Worm (Caenorhabditis elegans) whole organism, L2 larva: Measurements from ENCODE around the gene set-20.
A peak's percentile ranks its signal among the peaks of the same experiment; 100 is the strongest.

ENCODE experiments used
- C34F6.9 ChIP-seq: fragments of 150-350 bp; optimal IDR thresholded peaks from 2 replicates; lab custom pipeline; 2014; ENCODE audit warnings: missing biosample characterization, missing genetic modification characterization
- F13H6.1 ChIP-seq: sonication (generic microtip); optimal IDR thresholded peaks from 2 replicates; lab custom pipeline; 2016; ENCODE audit warnings: missing genetic modification characterization, missing compliant biosample characterization
- R02D3.7 ChIP-seq: fragments of 150-350 bp; optimal IDR thresholded peaks from 2 replicates; lab custom pipeline; 2014; ENCODE audit warnings: missing biosample characterization, missing genetic modification characterization
- ZK546.5 ChIP-seq: sonication (generic microtip); optimal IDR thresholded peaks from 2 replicates; lab custom pipeline; 2017; ENCODE audit warnings: missing biosample characterization, missing genetic modification characterization
- alr-1 ChIP-seq: fragments of 150-350 bp; optimal IDR thresholded peaks from 2 replicates; lab custom pipeline; 2014; ENCODE audit warnings: missing biosample characterization, missing genetic modification characterization
- blmp-1 ChIP-seq: sonication (generic microtip); optimal IDR thresholded peaks from 2 replicates; lab custom pipeline; 2017; ENCODE audit warnings: missing genetic modification characterization, mild to moderate bottlenecking, missing compliant biosample characterization, antibody characterized with exemption, moderate library complexity; ENCODE audit not compliant: insufficient read depth
- ceh-82 ChIP-seq: fragments of 150-350 bp; optimal IDR thresholded peaks from 2 replicates; lab custom pipeline; 2014; ENCODE audit warnings: missing biosample characterization, missing genetic modification characterization
- crh-2 ChIP-seq: sonication (generic microtip); optimal IDR thresholded peaks from 2 replicates; lab custom pipeline; 2017; ENCODE audit warnings: missing biosample characterization, missing genetic modification characterization
- dmd-4 ChIP-seq: sonication (generic microtip); optimal IDR thresholded peaks from 2 replicates; lab custom pipeline; 2017; ENCODE audit warnings: missing biosample characterization, missing genetic modification characterization
- elt-3 ChIP-seq: sonication (generic microtip); optimal IDR thresholded peaks from 2 replicates; lab custom pipeline; 2017; ENCODE audit warnings: missing biosample characterization, missing genetic modification characterization
- fos-1 ChIP-seq: fragments of 150-350 bp; optimal IDR thresholded peaks from 2 replicates; lab custom pipeline; 2014; ENCODE audit warnings: missing biosample characterization, missing genetic modification characterization
- gmeb-1 ChIP-seq: fragments of 150-350 bp; optimal IDR thresholded peaks from 2 replicates; lab custom pipeline; 2014; ENCODE audit warnings: missing biosample characterization, missing genetic modification characterization
- lin-11 ChIP-seq: fragments of 150-350 bp; sonication (generic microtip); optimal IDR thresholded peaks from 2 replicates; lab custom pipeline; 2014; ENCODE audit warnings: missing biosample characterization, missing genetic modification characterization, inconsistent platforms, mixed read lengths
- lin-13 ChIP-seq: fragments of 150-350 bp; optimal IDR thresholded peaks from 2 replicates; lab custom pipeline; 2014; ENCODE audit warnings: missing biosample characterization, missing genetic modification reagents, missing genetic modification characterization
- lsy-2 ChIP-seq, 2 experiments: fragments of 150-350 bp in 1 of 2; sonication (generic microtip) in 1 of 2; optimal IDR thresholded peaks; 2 replicates each; lab custom pipeline; 2014 to 2017; ENCODE audit warnings: missing biosample characterization in 2 of 2, missing genetic modification characterization in 2 of 2
- mab-5 ChIP-seq: fragments of 150-350 bp; optimal IDR thresholded peaks from 2 replicates; lab custom pipeline; 2014; ENCODE audit warnings: missing biosample characterization, missing genetic modification characterization
- mbf-1 ChIP-seq: sonication (generic microtip); optimal IDR thresholded peaks from 2 replicates; lab custom pipeline; 2017; ENCODE audit warnings: missing biosample characterization, missing genetic modification characterization
- mdl-1 ChIP-seq, 2 experiments: fragments of 150-350 bp in 1 of 2; sonication (generic microtip) in 1 of 2; optimal IDR thresholded peaks; 2 replicates each; lab custom pipeline; 2017; ENCODE audit warnings: missing biosample characterization in 2 of 2, missing genetic modification characterization in 2 of 2
- nhr-11 ChIP-seq: fragments of 150-350 bp; optimal IDR thresholded peaks from 2 replicates; lab custom pipeline; 2014; ENCODE audit warnings: missing biosample characterization, missing genetic modification characterization
- nhr-12 ChIP-seq: fragments of 150-350 bp; optimal IDR thresholded peaks from 2 replicates; lab custom pipeline; 2014; ENCODE audit warnings: missing biosample characterization, missing genetic modification characterization
- nhr-129 ChIP-seq: fragments of 150-350 bp; optimal IDR thresholded peaks from 2 replicates; lab custom pipeline; 2014; ENCODE audit warnings: missing biosample characterization, missing genetic modification characterization
- nhr-21 ChIP-seq: fragments of 150-350 bp; optimal IDR thresholded peaks from 2 replicates; lab custom pipeline; 2014; ENCODE audit warnings: missing biosample characterization, missing genetic modification characterization
- nhr-237 ChIP-seq: fragments of 150-350 bp; optimal IDR thresholded peaks from 2 replicates; lab custom pipeline; 2014; ENCODE audit warnings: missing biosample characterization, missing genetic modification characterization
- nhr-25 ChIP-seq: fragments of 150-350 bp; sonication (generic microtip); optimal IDR thresholded peaks from 3 replicates; lab custom pipeline; 2014; ENCODE audit warnings: missing biosample characterization, missing genetic modification characterization
- nhr-6 ChIP-seq: fragments of 150-350 bp; optimal IDR thresholded peaks from 2 replicates; lab custom pipeline; 2014; ENCODE audit warnings: missing biosample characterization, missing genetic modification characterization
- nhr-77 ChIP-seq: fragments of 150-350 bp; optimal IDR thresholded peaks from 2 replicates; lab custom pipeline; 2014; ENCODE audit warnings: missing biosample characterization, missing genetic modification characterization
- peb-1 ChIP-seq: fragments of 150-350 bp; optimal IDR thresholded peaks from 2 replicates; lab custom pipeline; 2014; ENCODE audit warnings: missing biosample characterization, missing genetic modification characterization
- sem-4 ChIP-seq: fragments of 150-350 bp; optimal IDR thresholded peaks from 2 replicates; lab custom pipeline; 2014; ENCODE audit warnings: missing biosample characterization, missing genetic modification reagents, missing genetic modification characterization
- skn-1 ChIP-seq: sonication (generic microtip); optimal IDR thresholded peaks from 2 replicates; lab custom pipeline; 2017; ENCODE audit warnings: missing biosample characterization, missing genetic modification characterization
- sma-9 ChIP-seq, 2 experiments: fragments of 150-350 bp in 1 of 2; sonication (generic microtip) in 1 of 2; optimal IDR thresholded peaks; 2 replicates each; lab custom pipeline; 2014 to 2016; ENCODE audit warnings: missing genetic modification characterization in 2 of 2, mild to moderate bottlenecking in 1 of 2, missing biosample characterization in 1 of 2, missing compliant biosample characterization in 1 of 2, missing genetic modification reagents in 1 of 2, moderate library complexity in 1 of 2
- snpc-4 ChIP-seq: fragments of 150-350 bp; optimal IDR thresholded peaks from 2 replicates; lab custom pipeline; 2014; ENCODE audit warnings: missing biosample characterization, missing genetic modification characterization
- unc-39 ChIP-seq: fragments of 150-350 bp; optimal IDR thresholded peaks from 2 replicates; lab custom pipeline; 2014; ENCODE audit warnings: missing biosample characterization, missing genetic modification characterization

set-20 gene

ce11 chrX:5644112-5644511 is 41.8 kb downstream of the set-20 start:
- TF ChIP-seq fos-1 (tag; lab: Kevin White, UChicago) (no peak), mbf-1 (tag; lab: Kevin White, UChicago) (no peak), elt-3 (tag; lab: Kevin White, UChicago) (no peak), nhr-11 (tag; lab: Kevin White, UChicago) (no peak), mdl-1 (tag; optimal IDR thresholded peaks at IDR 0.05; lab: Kevin White, UChicago) (no peak), R02D3.7 (tag; lab: Kevin White, UChicago) (no peak), lsy-2 (tag; optimal IDR thresholded peaks at IDR 0.05; lab: Kevin White, UChicago) (no peak), F13H6.1 (tag; lab: Kevin White, UChicago) (no peak), crh-2 (tag; lab: Kevin White, UChicago) (no peak)

DNA sequence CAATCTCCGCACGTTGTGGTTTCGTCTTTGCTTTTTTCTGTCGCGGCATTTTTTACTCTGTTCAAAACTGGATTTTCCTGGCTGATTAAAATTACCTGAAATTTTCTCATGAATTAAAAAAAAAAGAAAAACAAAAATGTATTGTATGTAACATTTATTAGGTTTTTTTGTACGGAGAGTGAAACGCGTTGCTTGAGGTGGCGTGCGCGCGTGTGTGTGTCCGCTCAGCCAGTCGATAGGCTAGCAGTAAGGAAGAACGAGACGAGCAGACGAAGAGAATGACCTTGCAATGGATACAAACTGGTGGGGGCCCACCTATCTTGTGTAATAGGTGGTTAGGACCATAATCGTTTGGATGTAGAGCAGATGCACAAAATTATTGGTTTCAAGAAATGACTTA is 44.6 kb downstream of the set-20 start, which contains the start of gene T22B7.4:
Gene T22B7.4 (minus strand): TSS at position 101 of the 400 bp plus-strand sequence.
- TF ChIP-seq elt-3 (tag; lab: Kevin White, UChicago) (no peak), C34F6.9 (tag; lab: Kevin White, UChicago) (no peak), nhr-129 (tag; lab: Kevin White, UChicago) (no peak), nhr-237 (tag; lab: Kevin White, UChicago) (no peak), skn-1 (tag; lab: Kevin White, UChicago) (no peak), alr-1 (tag; lab: Kevin White, UChicago) (no peak), unc-39 (no peak), lin-13 (no peak)

ce11 chrX:5639562-5639961 is 46.4 kb downstream of the set-20 start:
- no peak for TF ChIP-seq ZK546.5 (tag; lab: Kevin White, UChicago)
- TF ChIP-seq F13H6.1 (tag; lab: Kevin White, UChicago) = no peak
- TF ChIP-seq sem-4 (tag; lab: Kevin White, UChicago) = no peak
- TF ChIP-seq alr-1 (tag; lab: Kevin White, UChicago) = no peak
- TF ChIP-seq elt-3 (tag; lab: Kevin White, UChicago) = no peak
- TF ChIP-seq unc-39 = no peak
- TF ChIP-seq nhr-12 = no peak
- TF ChIP-seq dmd-4 (tag; lab: Kevin White, UChicago) = no peak
- no peak for TF ChIP-seq nhr-77 (tag; lab: Kevin White, UChicago)
- no peak for TF ChIP-seq fos-1 (tag; lab: Kevin White, UChicago)

DNA sequence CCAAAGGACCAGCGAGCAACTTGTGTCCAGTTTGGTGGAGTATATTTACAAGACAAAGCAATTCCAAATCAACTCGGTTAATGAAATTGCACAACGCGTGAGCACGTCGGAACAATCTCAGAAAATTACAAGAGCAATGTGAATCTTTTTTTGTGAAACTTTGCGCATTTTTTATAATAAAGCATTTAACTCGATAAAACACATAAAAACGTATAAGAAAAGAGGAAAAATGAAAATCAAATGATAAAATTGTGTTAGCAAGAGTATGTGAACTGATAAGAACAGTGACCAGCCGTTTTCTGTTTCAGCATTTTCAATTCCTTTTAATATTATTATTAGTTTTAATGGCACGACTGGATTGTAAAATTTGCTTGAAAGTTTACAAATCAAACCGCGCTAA is 54.3 kb downstream of the set-20 start, which contains the start of gene T22B7.8:
Gene T22B7.8 (plus strand): TSS at position 301 of the 400 bp plus-strand sequence.
- TF ChIP-seq peb-1 (tag; lab: Kevin White, UChicago) = no peak
- peak; percentile 11 for TF ChIP-seq fos-1 (tag; lab: Kevin White, UChicago)
- no peak for TF ChIP-seq blmp-1 (tag; lab: Kevin White, UChicago)

- no peak for TF ChIP-seq ceh-82 (tag; lab: Kevin White, UChicago)
- no peak for TF ChIP-seq lin-11 (tag; lab: Kevin White, UChicago)
- no peak for TF ChIP-seq snpc-4 (tag; lab: Kevin White, UChicago)
- TF ChIP-seq nhr-237 (tag; lab: Kevin White, UChicago) = no peak
- TF ChIP-seq nhr-25 (tag; lab: Kevin White, UChicago) = peak; percentile 34
- no peak for TF ChIP-seq ZK546.5 (tag; lab: Kevin White, UChicago)
- TF ChIP-seq C34F6.9 (tag; lab: Kevin White, UChicago) = no peak
- TF ChIP-seq fos-1 (tag; lab: Kevin White, UChicago) = peak; percentile 17
- no peak for TF ChIP-seq nhr-129 (tag; lab: Kevin White, UChicago)
- no peak for TF ChIP-seq R02D3.7 (tag; lab: Kevin White, UChicago)
- no peak for TF ChIP-seq peb-1 (tag; lab: Kevin White, UChicago)
- TF ChIP-seq mab-5 (tag; lab: Kevin White, UChicago) = peak; percentile 55
- TF ChIP-seq lin-13 = no peak
- TF ChIP-seq blmp-1 (tag; lab: Kevin White, UChicago) = peak; percentile 46
- peak; percentile 27 for TF ChIP-seq sma-9 (GFP tag; optimal IDR thresholded peaks at IDR 0.05; lab: Kevin White, UChicago)
- no peak for TF ChIP-seq sma-9 (tag; optimal IDR thresholded peaks at IDR 0.05; lab: Kevin White, UChicago)
- TF ChIP-seq gmeb-1 = no peak
- TF ChIP-seq nhr-21 = peak; percentile 52
- TF ChIP-seq nhr-6 (tag; lab: Kevin White, UChicago) = no peak
Observed at ce11 chrX:5631008-5631407, 55.0 kb downstream of the set-20 start.
